Worm (Caenorhabditis elegans): ENCODE data around the gene puf-3.
"Not testable (repeated sequence)": the region's sequence is repeated elsewhere in the genome, so short reads cannot be mapped to it uniquely, and the experiment has no call there.

The puf-3 gene

ce11 chrIV:13505144-13505543 is 6.8 kb downstream of the puf-3 start, which contains the start of gene seld-1:
seld-1 (plus strand) TSS chrIV:13505444.
- TF ChIP-seq ztf-6 (GFP tag; IDR thresholded peaks at IDR 0.05), result no peak
- TF ChIP-seq pbrm-1 (GFP tag; IDR thresholded peaks at IDR 0.05), result no peak
- no peak for TF ChIP-seq bed-2 (GFP tag; IDR thresholded peaks at IDR 0.05)
- no peak for TF ChIP-seq ztf-22 (GFP tag; optimal IDR thresholded peaks at IDR 0.05)
- no peak for TF ChIP-seq Y95B8A.8 (GFP tag; IDR thresholded peaks at IDR 0.05)
- TF ChIP-seq attf-6 (GFP tag; IDR thresholded peaks at IDR 0.05), result no peak

- TF ChIP-seq B0261.1 (tag; optimal IDR thresholded peaks at IDR 0.05), result peak; percentile 33
- TF ChIP-seq lin-26 (GFP tag; IDR thresholded peaks at IDR 0.05), result peak; percentile 54; the same call in 1 of the 2 replicates
- peak; percentile 65 for TF ChIP-seq tbp1 (GFP tag; optimal IDR thresholded peaks at IDR 0.05)
- peak; percentile 8; the same call in 1 of the 2 replicates for TF ChIP-seq madf-6 (GFP tag; IDR thresholded peaks at IDR 0.05)
- peak; percentile 24; the same call in 1 of the 2 replicates for TF ChIP-seq hmg-1.2 (GFP tag; IDR thresholded peaks at IDR 0.05)
- 0 out of 2 replicates have a peak, but pooled peaks have one; percentile 8 for TF ChIP-seq attf-6 (GFP tag; IDR thresholded peaks at IDR 0.05)
- not testable (repeated sequence) for TF ChIP-seq rpc-1 (optimal IDR thresholded peaks at IDR 0.05)
- peak; percentile 46 for TF ChIP-seq rpc-1 (tag; optimal IDR thresholded peaks at IDR 0.05)
These were observed 7.9 kb downstream of the puf-3 start for ce11 chrIV:13504065-13504464.

ce11 chrIV:13503365-13504015 is 8.5 kb downstream of the puf-3 start:
- TF ChIP-seq madf-6 (GFP tag; IDR thresholded peaks at IDR 0.05) (peak; percentile 54), mcd-1 (GFP tag; IDR thresholded peaks at IDR 0.05) (peak; percentile 54), ztf-28 (GFP tag; IDR thresholded peaks at IDR 0.05) (peak; percentile 5; the same call in 1 of the 2 replicates), attf-6 (GFP tag; IDR thresholded peaks at IDR 0.05) (peak; percentile 37), lsl-1 (GFP tag; optimal IDR thresholded peaks at IDR 0.05) (peak; percentile 70), F49E8.2 (tag; optimal IDR thresholded peaks at IDR 0.05; ENCODE audit: insufficient read depth) (peak; percentile 41), snpc-1.3 (tag; optimal IDR thresholded peaks at IDR 0.05; ENCODE audit: insufficient read depth) (peak; percentile 27), Y53F4B.3 (GFP tag; IDR thresholded peaks at IDR 0.05) (0 out of 2 replicates have a peak, but pooled peaks have one; percentile 4), dpl-1 (GFP tag; optimal IDR thresholded peaks at IDR 0.05) (peak; percentile 16), ceh-91 (GFP tag; IDR thresholded peaks at IDR 0.05) (peak; percentile 48; the same call in 1 of the 2 replicates), rcor-1 (GFP tag; IDR thresholded peaks at IDR 0.05) (0 out of 2 replicates have a peak, but pooled peaks have one; percentile 10), attf-3 (GFP tag; conservative IDR thresholded peaks at IDR 0.05) (0 out of 2 replicates have a peak, but pooled peaks have one; percentile 29), D2030.7 (GFP tag; IDR thresholded peaks at IDR 0.05) (peak; percentile 54), ceh-100 (GFP tag; IDR thresholded peaks at IDR 0.05) (peak; percentile 80), snpc-4 (tag; optimal IDR thresholded peaks at IDR 0.05) (peak in 2 of 4 experiments; percentile 45 to 48), ekl-4 (GFP tag; IDR thresholded peaks at IDR 0.05) (0 out of 2 replicates have a peak, but pooled peaks have one; percentile 12)
- TF ChIP-seq snpc-4 (GFP tag; optimal IDR thresholded peaks at IDR 0.05), result not testable (repeated sequence)

- TF ChIP-seq F33H1.4 (GFP tag; IDR thresholded peaks at IDR 0.05) (no peak), madf-10 (tag; optimal IDR thresholded peaks at IDR 0.05) (no peak), dpff-1 (tag; optimal IDR thresholded peaks at IDR 0.05) (no peak), repo-1 (tag; optimal IDR thresholded peaks at IDR 0.05) (no peak), zfh-2 (GFP tag; conservative IDR thresholded peaks at IDR 0.05) (no peak), ztf-26 (tag; optimal IDR thresholded peaks at IDR 0.05) (no peak), attf-3 (GFP tag; conservative IDR thresholded peaks at IDR 0.05) (no peak), nfya-1 (tag; optimal IDR thresholded peaks at IDR 0.05; ENCODE audit: borderline replicate concordance, insufficient read depth) (no peak), aptf-2 (GFP tag; conservative IDR thresholded peaks at IDR 0.05) (no peak), hlh-26 (GFP tag; conservative IDR thresholded peaks at IDR 0.05) (no peak), cebp-1 (GFP tag; IDR thresholded peaks at IDR 0.05) (no peak), cebp-1 (tag; optimal IDR thresholded peaks at IDR 0.05) (no peak), unc-130 (GFP tag; optimal IDR thresholded peaks at IDR 0.05) (no peak), lir-1 (GFP tag; conservative IDR thresholded peaks at IDR 0.05) (no peak), akir-1 (GFP tag; optimal IDR thresholded peaks at IDR 0.05) (no peak), ccch-3 (GFP tag; optimal IDR thresholded peaks at IDR 0.05) (no peak), ceh-100 (GFP tag; IDR thresholded peaks at IDR 0.05) (no peak)
These were observed 9.1 kb downstream of the puf-3 start, which contains the start of gene tbc-9 for ce11 chrIV:13502806-13503363. tbc-9 (minus strand) TSS chrIV:13502856.

Data from whole organism, young adult.